Fruit fly (Drosophila melanogaster) whole organism, wandering third instar larva: ENCODE data around the gene CG34297.

Source experiments
- Abd-B ChIP-seq: fragments of >200 bp; optimal IDR thresholded peaks from 2 replicates; lab custom pipeline; 2017; ENCODE audit warnings: missing biosample characterization, missing genetic modification characterization
- Dif ChIP-seq: fragments of 200-275, 200-300 bp; sonication (Bioruptor generic); optimal IDR thresholded peaks from 2 replicates; lab custom pipeline; 2018; ENCODE audit warnings: missing biosample characterization, missing genetic modification characterization; ENCODE audit not compliant: partially characterized antibody
- Hr78 ChIP-seq: fragments of >200 bp; optimal IDR thresholded peaks from 2 replicates; lab custom pipeline; 2017; ENCODE audit warnings: missing biosample characterization, missing genetic modification characterization
- Hr83 ChIP-seq: fragments of 200-300 bp; sonication (Bioruptor generic); optimal IDR thresholded peaks from 2 replicates; lab custom pipeline; 2016; ENCODE audit warnings: missing biosample characterization, mild to moderate bottlenecking, missing genetic modification characterization, moderate library complexity; ENCODE audit not compliant: poor library complexity, severe bottlenecking
- fru ChIP-seq: fragments of 200-800 bp; sonication (Bioruptor generic); optimal IDR thresholded peaks from 3 replicates; lab custom pipeline; 2016; ENCODE audit warnings: missing biosample characterization, mild to moderate bottlenecking, missing genetic modification characterization
- h ChIP-seq: fragments of 200-800 bp; sonication (Bioruptor generic); optimal IDR thresholded peaks from 3 replicates; lab custom pipeline; 2016; ENCODE audit warnings: missing biosample characterization, mild to moderate bottlenecking, missing genetic modification characterization
- lola ChIP-seq: fragments of >200 bp; optimal IDR thresholded peaks from 2 replicates; lab custom pipeline; 2017; ENCODE audit warnings: missing biosample characterization, missing genetic modification characterization
- sage ChIP-seq: fragments of 200-800 bp; sonication (Bioruptor generic); optimal IDR thresholded peaks from 2 replicates; lab custom pipeline; 2016; ENCODE audit warnings: missing biosample characterization, mild to moderate bottlenecking, missing genetic modification characterization
- tai ChIP-seq: sonication (Bioruptor generic); optimal IDR thresholded peaks from 2 replicates; lab custom pipeline; 2016; ENCODE audit warnings: missing biosample characterization, missing genetic modification characterization
- usp ChIP-seq: fragments of >200 bp; optimal IDR thresholded peaks from 2 replicates; lab custom pipeline; 2017; ENCODE audit warnings: missing biosample characterization, missing genetic modification characterization

DNA sequence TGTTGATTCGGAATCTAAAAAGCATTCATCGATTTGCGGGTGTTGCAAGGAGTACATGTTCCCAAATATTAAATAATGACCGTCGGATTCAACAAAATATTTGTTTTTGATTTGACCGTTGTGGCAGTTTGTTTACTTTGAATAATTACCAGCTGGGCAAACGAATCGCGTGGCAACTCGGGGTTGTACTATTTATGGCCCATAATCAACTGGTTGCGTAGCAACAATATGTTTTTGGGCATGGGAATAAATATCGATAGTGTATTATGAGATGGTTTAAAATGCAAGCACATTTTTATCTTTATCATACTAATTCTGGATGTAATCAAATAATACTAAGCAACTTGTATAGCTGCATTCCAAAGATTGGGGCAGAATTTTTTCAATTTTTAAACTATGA, at the start of gene CG34297:
- no peak for TF ChIP-seq fru (GFP tag; lab: Kevin White, UChicago)
- TF ChIP-seq Abd-B = no peak
- no peak for TF ChIP-seq Dif
- TF ChIP-seq Hr78 (GFP tag; lab: Kevin White, UChicago) = no peak
- no peak for TF ChIP-seq h (GFP tag; lab: Kevin White, UChicago)
- TF ChIP-seq usp (GFP tag; lab: Kevin White, UChicago) = no peak
- no peak for TF ChIP-seq lola (GFP tag; lab: Kevin White, UChicago)
- TF ChIP-seq sage (GFP tag; lab: Kevin White, UChicago) = no peak
- no peak for TF ChIP-seq tai (GFP tag; lab: Kevin White, UChicago)
- no peak for TF ChIP-seq Hr83 (GFP tag; lab: Kevin White, UChicago)
